Worm (Caenorhabditis elegans): ENCODE results near the gene VM106R.1.
A peak's percentile ranks its signal among the peaks of the same experiment; 100 is the strongest.

The VM106R.1 gene

DNA sequence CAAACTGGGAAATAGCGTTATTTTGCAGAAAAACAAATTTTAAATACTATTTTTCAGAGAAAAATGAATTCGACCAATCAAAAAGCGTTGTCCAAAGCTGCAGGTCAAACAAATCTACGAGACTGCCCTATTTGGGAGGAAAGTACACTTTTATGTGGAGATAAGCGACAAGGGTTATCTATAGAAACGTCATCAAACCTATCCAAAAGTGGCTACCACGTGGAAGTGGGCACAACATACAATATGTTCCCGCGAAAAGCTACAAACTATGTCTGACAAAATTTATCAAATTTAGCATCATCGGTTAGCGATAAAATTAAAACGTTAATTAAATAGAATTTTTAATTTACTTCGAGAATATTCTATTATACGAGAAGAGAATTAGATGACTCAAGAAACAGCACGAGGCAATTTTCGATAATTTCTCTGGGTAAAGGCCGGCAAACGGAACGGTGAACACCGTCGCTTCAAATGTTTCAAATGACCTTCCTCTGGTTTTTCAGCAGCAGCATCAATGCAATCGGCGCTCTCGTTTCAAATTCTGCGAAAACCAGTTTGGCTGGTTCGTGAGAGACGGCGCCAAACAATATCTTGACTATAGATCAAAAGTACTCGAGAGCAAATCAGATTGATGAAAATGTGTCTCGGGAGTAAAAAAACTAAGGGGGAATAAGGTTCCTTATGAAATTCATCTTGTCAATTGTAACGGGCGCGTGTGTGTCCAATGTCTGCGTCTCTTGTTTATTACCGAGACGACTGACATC, 32.9 kb upstream of the VM106R.1 start:
- no peak for TF ChIP-seq ama-1 (optimal IDR thresholded peaks at IDR 0.05)
- TF ChIP-seq tbx-11 (GFP tag; IDR thresholded peaks at IDR 0.05) = no peak
- no peak for TF ChIP-seq ceh-36 (tag; optimal IDR thresholded peaks at IDR 0.05)
- TF ChIP-seq scrt-1 (GFP tag; IDR thresholded peaks at IDR 0.05) = no peak
- TF ChIP-seq tra-4 (tag; optimal IDR thresholded peaks at IDR 0.05) = no peak
- no peak for TF ChIP-seq sea-1 (GFP tag; conservative IDR thresholded peaks at IDR 0.05)
- TF ChIP-seq hmg-4 (GFP tag; optimal IDR thresholded peaks at IDR 0.05) = no peak
- no peak for TF ChIP-seq B0310.2 (tag; optimal IDR thresholded peaks at IDR 0.05)
- TF ChIP-seq ets-7 (tag; optimal IDR thresholded peaks at IDR 0.05) = no peak
- TF ChIP-seq pes-1 (GFP tag; IDR thresholded peaks at IDR 0.05) = no peak
- no peak for TF ChIP-seq aly-1 (tag; optimal IDR thresholded peaks at IDR 0.05)
- TF ChIP-seq flt-1 (GFP tag; IDR thresholded peaks at IDR 0.05) = no peak
- TF ChIP-seq tbx-37 (GFP tag; conservative IDR thresholded peaks at IDR 0.05) = no peak
- TF ChIP-seq F13C5.2 (tag; optimal IDR thresholded peaks at IDR 0.05) = no peak

DNA sequence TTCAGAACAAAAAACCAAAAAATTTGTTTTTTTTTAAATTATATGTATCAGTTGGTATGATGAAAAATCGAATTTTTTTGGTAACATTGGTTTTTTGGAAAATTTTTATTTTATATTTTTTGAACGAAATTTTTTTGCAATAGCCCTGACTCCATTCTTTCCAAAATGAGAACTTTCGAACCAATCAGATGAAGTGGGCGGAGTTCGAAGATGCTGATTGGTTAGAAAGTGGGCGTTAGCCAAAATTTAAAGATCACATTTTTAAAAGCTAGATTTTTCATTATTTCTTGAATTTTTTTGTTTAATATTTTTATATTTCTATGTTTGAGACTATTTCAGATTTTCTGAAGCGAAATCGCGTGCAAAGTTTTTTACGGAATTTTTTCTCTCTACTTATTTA, 32.3 kb upstream of the VM106R.1 start:
- TF ChIP-seq scrt-1 (GFP tag; IDR thresholded peaks at IDR 0.05) (no peak), hmg-4 (GFP tag; optimal IDR thresholded peaks at IDR 0.05) (no peak), B0310.2 (tag; optimal IDR thresholded peaks at IDR 0.05) (no peak), tbx-11 (GFP tag; IDR thresholded peaks at IDR 0.05) (no peak), F13C5.2 (tag; optimal IDR thresholded peaks at IDR 0.05) (no peak), hmbx-1 (tag; optimal IDR thresholded peaks at IDR 0.05) (no peak), hnd-1 (tag; optimal IDR thresholded peaks at IDR 0.05) (no peak), aly-1 (tag; optimal IDR thresholded peaks at IDR 0.05) (no peak), ama-1 (optimal IDR thresholded peaks at IDR 0.05) (no peak), sea-1 (GFP tag; conservative IDR thresholded peaks at IDR 0.05) (no peak), ets-7 (tag; optimal IDR thresholded peaks at IDR 0.05) (no peak), pes-1 (GFP tag; IDR thresholded peaks at IDR 0.05) (no peak), tbx-37 (GFP tag; conservative IDR thresholded peaks at IDR 0.05) (no peak), tra-4 (tag; optimal IDR thresholded peaks at IDR 0.05) (no peak), flt-1 (GFP tag; IDR thresholded peaks at IDR 0.05) (no peak), ceh-36 (tag; optimal IDR thresholded peaks at IDR 0.05) (no peak)

DNA sequence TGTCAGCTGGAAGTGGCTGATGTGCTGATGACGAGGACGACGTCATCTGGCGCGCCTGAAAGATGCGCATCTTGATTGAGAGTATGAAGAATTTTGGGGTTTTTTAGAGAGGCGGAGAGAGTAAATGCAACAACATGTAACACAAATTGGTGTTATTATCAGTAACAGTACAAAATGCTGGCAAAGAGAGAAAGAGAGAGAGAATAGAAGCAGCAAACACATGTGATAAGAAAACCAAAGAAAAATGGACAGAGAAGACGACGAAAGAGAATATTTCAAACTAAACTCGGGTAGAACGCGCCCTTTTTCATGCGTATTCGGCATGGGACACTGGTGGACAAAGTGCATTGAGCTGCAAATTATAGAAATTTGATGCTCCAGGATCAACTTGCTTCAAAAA, 31.9 kb upstream of the VM106R.1 start, which contains the start of gene M106.3:
M106.3 (minus strand) TSS at position 70 of the 400 bp plus-strand sequence.
- TF ChIP-seq ama-1 (optimal IDR thresholded peaks at IDR 0.05) = no peak
- no peak for TF ChIP-seq tra-4 (tag; optimal IDR thresholded peaks at IDR 0.05)
- TF ChIP-seq flt-1 (GFP tag; IDR thresholded peaks at IDR 0.05) = no peak
- no peak for TF ChIP-seq ets-7 (tag; optimal IDR thresholded peaks at IDR 0.05)
- no peak for TF ChIP-seq aly-1 (tag; optimal IDR thresholded peaks at IDR 0.05)
- no peak for TF ChIP-seq hnd-1 (tag; optimal IDR thresholded peaks at IDR 0.05)
- no peak for TF ChIP-seq F13C5.2 (tag; optimal IDR thresholded peaks at IDR 0.05)
- no peak for TF ChIP-seq sea-1 (GFP tag; conservative IDR thresholded peaks at IDR 0.05)

DNA sequence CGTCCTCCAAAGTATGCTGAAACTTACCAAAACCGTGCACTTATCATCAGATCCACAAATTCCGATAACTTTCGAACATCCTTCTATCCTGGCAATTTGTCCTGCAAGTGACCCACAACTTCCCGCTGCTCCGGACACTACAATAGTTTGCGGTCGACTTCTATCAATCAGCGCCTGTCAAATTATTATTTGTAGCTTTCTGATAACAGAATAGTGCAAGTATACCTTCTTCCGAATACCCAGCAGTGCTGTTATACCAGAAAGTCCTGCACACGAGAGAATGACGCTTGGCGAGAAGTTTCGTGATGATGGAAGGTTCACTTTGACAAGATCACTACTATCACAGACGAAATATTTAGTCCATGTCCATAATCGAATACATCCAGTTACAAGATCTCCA, 30.4 kb upstream of the VM106R.1 start:
- TF ChIP-seq hmbx-1 (tag; optimal IDR thresholded peaks at IDR 0.05) = no peak
- no peak for TF ChIP-seq sea-1 (GFP tag; conservative IDR thresholded peaks at IDR 0.05)
- no peak for TF ChIP-seq tbx-37 (GFP tag; conservative IDR thresholded peaks at IDR 0.05)
- TF ChIP-seq ceh-36 (tag; optimal IDR thresholded peaks at IDR 0.05) = no peak
- TF ChIP-seq tbx-11 (GFP tag; IDR thresholded peaks at IDR 0.05) = no peak
- no peak for TF ChIP-seq scrt-1 (GFP tag; IDR thresholded peaks at IDR 0.05)
- no peak for TF ChIP-seq F13C5.2 (tag; optimal IDR thresholded peaks at IDR 0.05)
- no peak for TF ChIP-seq aly-1 (tag; optimal IDR thresholded peaks at IDR 0.05)
- TF ChIP-seq hmg-4 (GFP tag; optimal IDR thresholded peaks at IDR 0.05) = no peak
- TF ChIP-seq B0310.2 (tag; optimal IDR thresholded peaks at IDR 0.05) = no peak
- TF ChIP-seq tra-4 (tag; optimal IDR thresholded peaks at IDR 0.05) = no peak
- TF ChIP-seq ets-7 (tag; optimal IDR thresholded peaks at IDR 0.05) = no peak
- no peak for TF ChIP-seq flt-1 (GFP tag; IDR thresholded peaks at IDR 0.05)
- TF ChIP-seq ceh-13 (GFP tag; optimal IDR thresholded peaks at IDR 0.05) = no peak
- TF ChIP-seq hnd-1 (tag; optimal IDR thresholded peaks at IDR 0.05) = no peak
- TF ChIP-seq ama-1 (optimal IDR thresholded peaks at IDR 0.05) = no peak
- no peak for TF ChIP-seq pes-1 (GFP tag; IDR thresholded peaks at IDR 0.05)

DNA sequence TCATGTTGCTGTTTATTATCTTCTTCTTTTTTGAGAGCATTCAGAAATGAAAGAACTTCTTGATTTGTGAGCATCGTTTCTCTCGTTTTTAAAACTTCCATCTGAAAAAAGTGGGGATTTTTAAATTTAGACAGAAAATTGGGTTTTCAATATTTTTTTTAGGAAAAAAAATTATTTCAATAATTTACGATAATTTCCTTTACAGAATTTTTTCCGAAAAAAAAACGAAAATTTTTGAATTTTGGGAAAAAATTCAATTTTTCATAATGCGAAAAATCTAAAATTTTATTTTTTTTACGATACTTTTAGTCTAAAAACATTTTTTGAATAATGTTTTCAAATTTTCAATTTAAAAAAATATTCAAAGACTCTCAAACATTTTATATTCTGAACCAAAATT, 28.1 kb upstream of the VM106R.1 start, which contains the start of gene M106.7:
M106.7 (minus strand) TSS at position 101 of the 400 bp plus-strand sequence.
- TF ChIP-seq pes-1 (GFP tag; IDR thresholded peaks at IDR 0.05) (no peak), hmg-4 (GFP tag; optimal IDR thresholded peaks at IDR 0.05) (no peak), tbx-11 (GFP tag; IDR thresholded peaks at IDR 0.05) (no peak), ceh-13 (GFP tag; optimal IDR thresholded peaks at IDR 0.05) (no peak), ets-7 (tag; optimal IDR thresholded peaks at IDR 0.05) (no peak)

DNA sequence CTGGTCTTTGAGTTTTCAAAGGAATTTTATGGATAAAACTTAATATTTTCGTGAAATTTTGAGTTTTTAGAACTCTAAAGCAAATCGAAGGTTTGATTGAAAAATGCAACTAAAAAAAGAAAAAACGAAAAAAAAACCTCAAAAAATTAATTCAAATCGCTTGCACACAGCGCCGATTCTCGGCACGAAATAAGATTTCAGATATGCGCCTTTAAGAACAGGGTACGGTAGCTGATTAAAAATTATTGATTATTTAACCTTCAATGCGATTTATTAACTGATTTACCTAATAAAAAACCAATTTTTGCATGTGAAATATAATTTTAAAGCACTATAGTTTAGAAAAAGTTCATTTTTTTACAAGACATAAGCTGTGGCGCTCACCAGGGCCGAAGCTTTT, 23.9 kb upstream of the VM106R.1 start:
- no peak for TF ChIP-seq pes-1 (GFP tag; IDR thresholded peaks at IDR 0.05)
- no peak for TF ChIP-seq hmbx-1 (tag; optimal IDR thresholded peaks at IDR 0.05)
- TF ChIP-seq aly-1 (tag; optimal IDR thresholded peaks at IDR 0.05) = no peak
- TF ChIP-seq scrt-1 (GFP tag; IDR thresholded peaks at IDR 0.05) = no peak
- TF ChIP-seq ceh-36 (tag; optimal IDR thresholded peaks at IDR 0.05) = no peak
- no peak for TF ChIP-seq hmg-4 (GFP tag; optimal IDR thresholded peaks at IDR 0.05)
- no peak for TF ChIP-seq tbx-37 (GFP tag; conservative IDR thresholded peaks at IDR 0.05)
- TF ChIP-seq ceh-13 (GFP tag; optimal IDR thresholded peaks at IDR 0.05) = no peak
- no peak for TF ChIP-seq flt-1 (GFP tag; IDR thresholded peaks at IDR 0.05)
- TF ChIP-seq ets-7 (tag; optimal IDR thresholded peaks at IDR 0.05) = no peak
- no peak for TF ChIP-seq ama-1 (optimal IDR thresholded peaks at IDR 0.05)
- TF ChIP-seq hnd-1 (tag; optimal IDR thresholded peaks at IDR 0.05) = no peak

DNA sequence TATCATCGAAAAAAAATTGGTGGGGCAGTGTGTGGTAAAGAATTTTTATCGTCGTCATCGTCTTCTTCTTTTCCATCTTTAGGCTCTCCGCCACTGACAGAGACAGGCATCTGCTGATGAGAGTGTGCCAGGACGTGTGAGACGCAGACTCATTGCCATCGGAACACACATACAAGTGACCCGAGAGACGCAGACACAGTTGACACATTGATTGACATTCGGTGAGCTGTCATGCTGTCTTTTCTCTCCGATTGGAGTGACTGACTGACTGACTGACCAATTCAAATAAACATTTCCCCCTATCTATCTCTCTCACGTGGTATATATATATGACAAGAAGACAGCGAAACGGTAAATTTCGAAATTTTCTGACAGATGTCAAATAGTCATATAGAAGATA, 22.1 kb upstream of the VM106R.1 start:
- TF ChIP-seq ets-7 (tag; optimal IDR thresholded peaks at IDR 0.05) (no peak), hmg-4 (GFP tag; optimal IDR thresholded peaks at IDR 0.05) (peak; percentile 46)
